Fruit fly (Drosophila melanogaster): ENCODE measurements around the gene mbm.

The mbm gene

dm6 chr2L:267441-268089 is 6.0 kb downstream of the mbm start, which contains the start of gene CG17075:
TSS of gene CG17075 (minus strand) at chr2L:267505.
- TF ChIP-seq pan (optimal IDR thresholded peaks at IDR 0.05) (no peak), Hnf4 (GFP tag; optimal IDR thresholded peaks at IDR 0.05) (no peak), GATAd (GFP tag; optimal IDR thresholded peaks at IDR 0.05) (no peak), Jra (GFP tag; optimal IDR thresholded peaks at IDR 0.05) (no peak), fru (GFP tag; optimal IDR thresholded peaks at IDR 0.05) (peak; percentile 86), foxo (GFP tag; optimal IDR thresholded peaks at IDR 0.05) (peak in 1 of 2 experiments; percentile 92), dmrt93B (GFP tag; optimal IDR thresholded peaks at IDR 0.05) (no peak), CrebA (GFP tag; optimal IDR thresholded peaks at IDR 0.05; ENCODE audit: borderline replicate concordance) (no peak), dsf (GFP tag; optimal IDR thresholded peaks at IDR 0.05; ENCODE audit: borderline replicate concordance) (no peak), Hr83 (GFP tag; optimal IDR thresholded peaks at IDR 0.05; ENCODE audit: poor library complexity, severe bottlenecking) (no peak), sv (GFP tag; optimal IDR thresholded peaks at IDR 0.05) (peak; percentile 93), rgr (GFP tag; optimal IDR thresholded peaks at IDR 0.05) (peak; percentile 85), brk (GFP tag; optimal IDR thresholded peaks at IDR 0.05) (no peak), N (GFP tag; optimal IDR thresholded peaks at IDR 0.05) (no peak), usp (GFP tag; optimal IDR thresholded peaks at IDR 0.05) (no peak), dl (GFP tag; optimal IDR thresholded peaks at IDR 0.05; ENCODE audit: insufficient read depth in 1 of 2, partially characterized antibody in 2 of 2) (no peak), Dif (GFP tag; optimal IDR thresholded peaks at IDR 0.05; ENCODE audit: partially characterized antibody) (no peak), OdsH (GFP tag; optimal IDR thresholded peaks at IDR 0.05) (peak; percentile 85), sage (GFP tag; optimal IDR thresholded peaks at IDR 0.05) (no peak), Vsx2 (GFP tag; optimal IDR thresholded peaks at IDR 0.05; ENCODE audit: partially characterized antibody) (no peak), Myc (optimal IDR thresholded peaks at IDR 0.05) (no peak), HLH106 (tag; optimal IDR thresholded peaks at IDR 0.05) (peak; percentile 76), Abd-B (GFP tag; optimal IDR thresholded peaks at IDR 0.05) (no peak), Mio (GFP tag; optimal IDR thresholded peaks at IDR 0.05) (no peak), CG32264 (GFP tag; optimal IDR thresholded peaks at IDR 0.05) (no peak), br (GFP tag; optimal IDR thresholded peaks at IDR 0.05) (no peak), Rel (GFP tag; optimal IDR thresholded peaks at IDR 0.05) (no peak), Rel (tag; optimal IDR thresholded peaks at IDR 0.05) (no peak), Sp1 (GFP tag; optimal IDR thresholded peaks at IDR 0.05) (peak; percentile 81), woc (GFP tag; optimal IDR thresholded peaks at IDR 0.05) (peak; percentile 38), lola (GFP tag; optimal IDR thresholded peaks at IDR 0.05) (no peak), h (GFP tag; optimal IDR thresholded peaks at IDR 0.05) (peak; percentile 89), Hr78 (GFP tag; optimal IDR thresholded peaks at IDR 0.05) (no peak), Dfd (GFP tag; optimal IDR thresholded peaks at IDR 0.05) (no peak), tai (GFP tag; optimal IDR thresholded peaks at IDR 0.05) (no peak), ey (GFP tag; optimal IDR thresholded peaks at IDR 0.05) (peak; percentile 61), jim (GFP tag; optimal IDR thresholded peaks at IDR 0.05) (no peak), CG9705 (GFP tag; optimal IDR thresholded peaks at IDR 0.05) (peak; percentile 18), psq (GFP tag; optimal IDR thresholded peaks at IDR 0.05) (peak; percentile 80)

- no peak for TF ChIP-seq psq (GFP tag; optimal IDR thresholded peaks at IDR 0.05)
- TF ChIP-seq Dif (GFP tag; optimal IDR thresholded peaks at IDR 0.05; ENCODE audit: partially characterized antibody), result no peak
- TF ChIP-seq Vsx2 (GFP tag; optimal IDR thresholded peaks at IDR 0.05; ENCODE audit: partially characterized antibody), result no peak
- TF ChIP-seq brk (GFP tag; optimal IDR thresholded peaks at IDR 0.05), result no peak
Measured at dm6 chr2L:252174-252573, 21.3 kb downstream of the mbm start, which contains the start of gene Rpp30. TSS of gene Rpp30 (minus strand) at chr2L:252373.

All from whole organism, wandering third instar larva.